Worm (Caenorhabditis elegans) whole organism, L2 larva: ENCODE measurements around the gene bgnt-1.1.

Experiments
- C34F6.9 ChIP-seq: fragments of 150-350 bp; optimal IDR thresholded peaks from 2 replicates; lab custom pipeline; 2014; ENCODE audit warnings: missing biosample characterization, missing genetic modification characterization
- F13H6.1 ChIP-seq: sonication (generic microtip); optimal IDR thresholded peaks from 2 replicates; lab custom pipeline; 2016; ENCODE audit warnings: missing genetic modification characterization, missing compliant biosample characterization
- R02D3.7 ChIP-seq: fragments of 150-350 bp; optimal IDR thresholded peaks from 2 replicates; lab custom pipeline; 2014; ENCODE audit warnings: missing biosample characterization, missing genetic modification characterization
- Y55F3AM.14 ChIP-seq: fragments of 200-800 bp; sonication (Bioruptor generic); optimal IDR thresholded peaks from 2 replicates; lab custom pipeline; 2018; ENCODE audit warnings: mild to moderate bottlenecking, missing genetic modification characterization, missing compliant biosample characterization
- ZK546.5 ChIP-seq: sonication (generic microtip); optimal IDR thresholded peaks from 2 replicates; lab custom pipeline; 2017; ENCODE audit warnings: missing biosample characterization, missing genetic modification characterization
- aly-2 ChIP-seq: fragments of 150-350 bp; optimal IDR thresholded peaks from 2 replicates; lab custom pipeline; 2014; ENCODE audit warnings: missing biosample characterization, missing genetic modification characterization
- blmp-1 ChIP-seq: sonication (generic microtip); optimal IDR thresholded peaks from 2 replicates; lab custom pipeline; 2017; ENCODE audit warnings: missing genetic modification characterization, mild to moderate bottlenecking, missing compliant biosample characterization, antibody characterized with exemption, moderate library complexity; ENCODE audit not compliant: insufficient read depth
- ceh-82 ChIP-seq: fragments of 150-350 bp; optimal IDR thresholded peaks from 2 replicates; lab custom pipeline; 2014; ENCODE audit warnings: missing biosample characterization, missing genetic modification characterization
- crh-2 ChIP-seq: sonication (generic microtip); optimal IDR thresholded peaks from 2 replicates; lab custom pipeline; 2017; ENCODE audit warnings: missing biosample characterization, missing genetic modification characterization
- dmd-4 ChIP-seq: sonication (generic microtip); optimal IDR thresholded peaks from 2 replicates; lab custom pipeline; 2017; ENCODE audit warnings: missing biosample characterization, missing genetic modification characterization
- egl-27 ChIP-seq: sonication (generic microtip); optimal IDR thresholded peaks from 3 replicates; lab custom pipeline; 2017; ENCODE audit warnings: missing biosample characterization, missing genetic modification reagents, missing genetic modification characterization
- elt-1 ChIP-seq: fragments of 150-350 bp; optimal IDR thresholded peaks from 2 replicates; lab custom pipeline; 2014; ENCODE audit warnings: missing biosample characterization, missing genetic modification characterization
- elt-3 ChIP-seq: sonication (generic microtip); optimal IDR thresholded peaks from 2 replicates; lab custom pipeline; 2017; ENCODE audit warnings: missing biosample characterization, missing genetic modification characterization
- fos-1 ChIP-seq: fragments of 150-350 bp; optimal IDR thresholded peaks from 2 replicates; lab custom pipeline; 2014; ENCODE audit warnings: missing biosample characterization, missing genetic modification characterization
- gmeb-1 ChIP-seq: fragments of 150-350 bp; optimal IDR thresholded peaks from 2 replicates; lab custom pipeline; 2014; ENCODE audit warnings: missing biosample characterization, missing genetic modification characterization
- lin-11 ChIP-seq: fragments of 150-350 bp; sonication (generic microtip); optimal IDR thresholded peaks from 2 replicates; lab custom pipeline; 2014; ENCODE audit warnings: missing biosample characterization, missing genetic modification characterization, inconsistent platforms, mixed read lengths
- lin-13 ChIP-seq: fragments of 150-350 bp; optimal IDR thresholded peaks from 2 replicates; lab custom pipeline; 2014; ENCODE audit warnings: missing biosample characterization, missing genetic modification reagents, missing genetic modification characterization
- mbf-1 ChIP-seq: sonication (generic microtip); optimal IDR thresholded peaks from 2 replicates; lab custom pipeline; 2017; ENCODE audit warnings: missing biosample characterization, missing genetic modification characterization
- mdl-1 ChIP-seq, 2 experiments: fragments of 150-350 bp in 1 of 2; sonication (generic microtip) in 1 of 2; optimal IDR thresholded peaks; 2 replicates each; lab custom pipeline; 2017; ENCODE audit warnings: missing biosample characterization in 2 of 2, missing genetic modification characterization in 2 of 2
- nhr-11 ChIP-seq: fragments of 150-350 bp; optimal IDR thresholded peaks from 2 replicates; lab custom pipeline; 2014; ENCODE audit warnings: missing biosample characterization, missing genetic modification characterization
- nhr-12 ChIP-seq: fragments of 150-350 bp; optimal IDR thresholded peaks from 2 replicates; lab custom pipeline; 2014; ENCODE audit warnings: missing biosample characterization, missing genetic modification characterization
- nhr-129 ChIP-seq: fragments of 150-350 bp; optimal IDR thresholded peaks from 2 replicates; lab custom pipeline; 2014; ENCODE audit warnings: missing biosample characterization, missing genetic modification characterization
- nhr-21 ChIP-seq: fragments of 150-350 bp; optimal IDR thresholded peaks from 2 replicates; lab custom pipeline; 2014; ENCODE audit warnings: missing biosample characterization, missing genetic modification characterization
- nhr-23 ChIP-seq: fragments of 150-350 bp; optimal IDR thresholded peaks from 2 replicates; lab custom pipeline; 2014; ENCODE audit warnings: missing biosample characterization, missing genetic modification reagents, missing genetic modification characterization
- nhr-237 ChIP-seq: fragments of 150-350 bp; optimal IDR thresholded peaks from 2 replicates; lab custom pipeline; 2014; ENCODE audit warnings: missing biosample characterization, missing genetic modification characterization
- nhr-25 ChIP-seq: fragments of 150-350 bp; sonication (generic microtip); optimal IDR thresholded peaks from 3 replicates; lab custom pipeline; 2014; ENCODE audit warnings: missing biosample characterization, missing genetic modification characterization
- nhr-6 ChIP-seq: fragments of 150-350 bp; optimal IDR thresholded peaks from 2 replicates; lab custom pipeline; 2014; ENCODE audit warnings: missing biosample characterization, missing genetic modification characterization
- nhr-77 ChIP-seq: fragments of 150-350 bp; optimal IDR thresholded peaks from 2 replicates; lab custom pipeline; 2014; ENCODE audit warnings: missing biosample characterization, missing genetic modification characterization
- peb-1 ChIP-seq: fragments of 150-350 bp; optimal IDR thresholded peaks from 2 replicates; lab custom pipeline; 2014; ENCODE audit warnings: missing biosample characterization, missing genetic modification characterization
- sem-4 ChIP-seq: fragments of 150-350 bp; optimal IDR thresholded peaks from 2 replicates; lab custom pipeline; 2014; ENCODE audit warnings: missing biosample characterization, missing genetic modification reagents, missing genetic modification characterization
- sma-9 ChIP-seq, 2 experiments: fragments of 150-350 bp in 1 of 2; sonication (generic microtip) in 1 of 2; optimal IDR thresholded peaks; 2 replicates each; lab custom pipeline; 2014 to 2016; ENCODE audit warnings: missing genetic modification characterization in 2 of 2, mild to moderate bottlenecking in 1 of 2, missing biosample characterization in 1 of 2, missing compliant biosample characterization in 1 of 2, missing genetic modification reagents in 1 of 2, moderate library complexity in 1 of 2
- unc-39 ChIP-seq: fragments of 150-350 bp; optimal IDR thresholded peaks from 2 replicates; lab custom pipeline; 2014; ENCODE audit warnings: missing biosample characterization, missing genetic modification characterization
- unc-55 ChIP-seq: fragments of 150-350 bp; sonication (generic microtip); optimal IDR thresholded peaks from 3 replicates; lab custom pipeline; 2014; ENCODE audit warnings: missing biosample characterization, missing genetic modification reagents, missing genetic modification characterization
- unc-62 ChIP-seq: fragments of 150-350 bp; optimal IDR thresholded peaks from 2 replicates; lab custom pipeline; 2014; ENCODE audit warnings: missing biosample characterization, missing genetic modification reagents, missing genetic modification characterization
- zag-1 ChIP-seq: fragments of 150-350 bp; optimal IDR thresholded peaks from 2 replicates; lab custom pipeline; 2014; ENCODE audit warnings: missing biosample characterization, missing genetic modification characterization
- ztf-1 ChIP-seq: fragments of 200-800 bp; sonication (Bioruptor generic); conservative IDR thresholded peaks from 2 replicates; pipeline ENCODE4 v1.3.6; 2022; ENCODE audit warnings: missing genetic modification characterization, missing compliant biosample characterization
- ztf-11 ChIP-seq: sonication (generic microtip); optimal IDR thresholded peaks from 2 replicates; lab custom pipeline; 2017; ENCODE audit warnings: missing biosample characterization, missing genetic modification characterization
- ztf-4 ChIP-seq: fragments of 150-350 bp; optimal IDR thresholded peaks from 2 replicates; lab custom pipeline; 2014; ENCODE audit warnings: missing biosample characterization, missing genetic modification characterization

The bgnt-1.1 gene

ce11 chrIV:10463987-10464638 is 8.5 kb upstream of the bgnt-1.1 start, which contains the start of gene ugt-43:
Gene ugt-43 (plus strand): TSS chrIV:10464588.
- TF ChIP-seq crh-2 (tag; lab: Kevin White, UChicago) = no peak
- TF ChIP-seq unc-39 (tag; lab: Kevin White, UChicago) = no peak
- no peak for TF ChIP-seq C34F6.9
- no peak for TF ChIP-seq R02D3.7 (tag; lab: Kevin White, UChicago)
- TF ChIP-seq mdl-1 (tag; optimal IDR thresholded peaks at IDR 0.05; lab: Kevin White, UChicago) = no peak
- TF ChIP-seq nhr-77 (tag; lab: Kevin White, UChicago) = no peak
- TF ChIP-seq nhr-6 (tag; lab: Kevin White, UChicago) = no peak
- TF ChIP-seq nhr-21 (tag; lab: Kevin White, UChicago) = no peak
- no peak for TF ChIP-seq sem-4
- no peak for TF ChIP-seq lin-13 (GFP tag; lab: Kevin White, UChicago)
- TF ChIP-seq nhr-25 (tag; lab: Kevin White, UChicago) = no peak
- TF ChIP-seq zag-1 (tag; lab: Kevin White, UChicago) = no peak
- no peak for TF ChIP-seq nhr-237
- TF ChIP-seq F13H6.1 (tag; lab: Kevin White, UChicago) = no peak
- TF ChIP-seq nhr-11 (tag; lab: Kevin White, UChicago) = no peak
- no peak for TF ChIP-seq fos-1 (tag; lab: Kevin White, UChicago)
- TF ChIP-seq ceh-82 (tag; lab: Kevin White, UChicago) = no peak
- TF ChIP-seq mbf-1 (tag; lab: Kevin White, UChicago) = no peak
- TF ChIP-seq ZK546.5 (tag; lab: Kevin White, UChicago) = no peak

DNA sequence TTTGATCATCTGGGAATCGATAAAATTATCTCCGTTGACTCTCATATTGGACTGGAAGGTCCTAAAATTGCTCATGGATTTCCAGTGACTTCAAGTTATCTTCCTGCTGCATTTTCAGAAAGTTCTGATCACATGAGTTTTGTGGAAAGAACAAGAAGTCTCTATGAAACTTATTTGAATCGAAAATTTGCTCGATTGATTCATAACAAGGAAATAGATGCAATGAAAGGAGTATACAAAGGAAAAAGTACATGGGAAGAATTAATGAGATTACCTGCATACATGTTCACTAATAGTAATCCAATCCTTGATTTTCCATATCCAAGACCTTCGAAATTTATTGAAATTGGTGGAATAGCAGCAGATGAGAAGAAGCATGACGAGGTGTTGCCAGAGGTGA is 6.8 kb upstream of the bgnt-1.1 start:
- TF ChIP-seq nhr-12 = no peak
- TF ChIP-seq elt-3 (tag; lab: Kevin White, UChicago) = no peak
- TF ChIP-seq F13H6.1 (tag; lab: Kevin White, UChicago) = no peak
- no peak for TF ChIP-seq ztf-4 (tag; lab: Kevin White, UChicago)
- no peak for TF ChIP-seq mbf-1 (tag; lab: Kevin White, UChicago)
- TF ChIP-seq lin-11 (tag; lab: Kevin White, UChicago) = no peak
- TF ChIP-seq unc-39 (tag; lab: Kevin White, UChicago) = no peak
- TF ChIP-seq nhr-11 (tag; lab: Kevin White, UChicago) = no peak
- TF ChIP-seq blmp-1 = no peak
- TF ChIP-seq peb-1 (tag; lab: Kevin White, UChicago) = no peak
- no peak for TF ChIP-seq unc-62 (GFP tag; lab: Kevin White, UChicago)
- no peak for TF ChIP-seq nhr-23
- TF ChIP-seq ztf-1 (GFP tag; lab: Robert Waterston, UW) = no peak
- no peak for TF ChIP-seq nhr-77 (tag; lab: Kevin White, UChicago)
- no peak for TF ChIP-seq unc-55 (GFP tag; lab: Kevin White, UChicago)
- no peak for TF ChIP-seq ztf-11 (tag; lab: Kevin White, UChicago)
- TF ChIP-seq gmeb-1 = no peak
- no peak for TF ChIP-seq ZK546.5 (tag; lab: Kevin White, UChicago)
- no peak for TF ChIP-seq elt-1 (tag; lab: Kevin White, UChicago)
- TF ChIP-seq, all 48 proteins: peak for 0

ce11 chrIV:10466398-10466797 is 6.2 kb upstream of the bgnt-1.1 start:
- TF ChIP-seq egl-27 (tag; lab: Kevin White, UChicago) = no peak
- peak; percentile 59 for TF ChIP-seq sma-9 (GFP tag; optimal IDR thresholded peaks at IDR 0.05; lab: Kevin White, UChicago)
- TF ChIP-seq sma-9 (tag; optimal IDR thresholded peaks at IDR 0.05; lab: Kevin White, UChicago) = no peak
- peak; percentile 91 for TF ChIP-seq fos-1 (tag; lab: Kevin White, UChicago)
- TF ChIP-seq, all 48 proteins: peak for 2

- no peak for TF ChIP-seq nhr-129 (tag; lab: Kevin White, UChicago)
- TF ChIP-seq unc-39 (tag; lab: Kevin White, UChicago) = no peak
- no peak for TF ChIP-seq ceh-82 (tag; lab: Kevin White, UChicago)
- TF ChIP-seq dmd-4 (tag; lab: Kevin White, UChicago) = no peak
- no peak for TF ChIP-seq Y55F3AM.14 (GFP tag; lab: Kevin White, UChicago)
- TF ChIP-seq aly-2 = no peak
- no peak for TF ChIP-seq nhr-12
- TF ChIP-seq nhr-21 (tag; lab: Kevin White, UChicago) = no peak
Observed at ce11 chrIV:10467347-10467746, 5.2 kb upstream of the bgnt-1.1 start.
